Fruit fly (Drosophila melanogaster) whole organism, adult: ENCODE results near the gene CG12589.

ENCODE experiments used
- CG11617 ChIP-seq: fragments of 200-800 bp; sonication (Bioruptor generic); optimal IDR thresholded peaks from 2 replicates; lab custom pipeline; 2017; ENCODE audit warnings: mild to moderate bottlenecking, missing biosample characterization, missing genetic modification reagents, missing genetic modification characterization
- CG12768 ChIP-seq: fragments of 200-800 bp; sonication (Bioruptor generic); optimal IDR thresholded peaks from 2 replicates; lab custom pipeline; 2017; ENCODE audit warnings: missing biosample characterization, missing genetic modification characterization, mild to moderate bottlenecking, moderate library complexity, missing genetic modification reagents
- CG33017 ChIP-seq: fragments of 200-800 bp; sonication (Bioruptor generic); optimal IDR thresholded peaks from 2 replicates; lab custom pipeline; 2018; ENCODE audit warnings: missing biosample characterization, mild to moderate bottlenecking, missing genetic modification characterization, moderate library complexity
- CG5204 ChIP-seq: fragments of 200-800 bp; sonication (Bioruptor generic); optimal IDR thresholded peaks from 2 replicates; lab custom pipeline; 2016; ENCODE audit warnings: missing biosample characterization, missing genetic modification characterization
- CG7045 ChIP-seq: fragments of 200-800 bp; sonication (Bioruptor generic); optimal IDR thresholded peaks from 2 replicates; lab custom pipeline; 2017; ENCODE audit warnings: missing biosample characterization, mild to moderate bottlenecking, missing genetic modification characterization
- Crg-1 ChIP-seq: fragments of 200-800 bp; sonication (Bioruptor generic); optimal IDR thresholded peaks from 2 replicates; lab custom pipeline; 2016; ENCODE audit warnings: missing biosample characterization, missing genetic modification characterization
- Hr96 ChIP-seq: fragments of 200-800 bp; sonication (Bioruptor generic); optimal IDR thresholded peaks from 2 replicates; lab custom pipeline; 2016; ENCODE audit warnings: missing biosample characterization, missing genetic modification characterization
- kay ChIP-seq: fragments of 200-800 bp; sonication (Bioruptor generic); peaks from one replicate; lab custom pipeline; 2016; ENCODE audit warnings: missing biosample characterization, missing genetic modification characterization, borderline replicate concordance
- ovo ChIP-seq: fragments of 200-800 bp; sonication (Bioruptor generic); optimal IDR thresholded peaks from 2 replicates; lab custom pipeline; 2016; ENCODE audit warnings: missing biosample characterization, missing genetic modification characterization
- pad ChIP-seq: fragments of 200-800 bp; sonication (Bioruptor generic); optimal IDR thresholded peaks from 3 replicates; lab custom pipeline; 2017; ENCODE audit warnings: missing biosample characterization, missing genetic modification characterization, mild to moderate bottlenecking, moderate library complexity, missing genetic modification reagents

DNA sequence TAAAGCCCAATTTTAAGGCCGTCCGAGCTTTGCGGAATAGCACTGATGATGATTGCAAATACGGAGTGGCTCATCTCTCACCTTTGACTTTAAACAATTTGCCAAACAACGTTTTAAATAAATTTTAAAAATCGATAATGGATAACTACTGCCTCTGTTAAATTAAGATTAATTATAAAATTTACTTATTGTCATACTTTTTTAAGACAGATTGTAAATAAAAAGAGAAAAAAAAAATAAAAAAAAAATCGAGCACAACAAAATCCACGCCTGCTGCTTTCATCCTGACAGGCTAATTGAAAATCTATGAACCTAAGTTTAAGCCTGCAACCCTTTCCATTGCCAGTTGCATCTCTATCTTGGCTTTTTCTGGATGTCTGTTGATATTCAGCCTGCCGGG is at the start of gene CG12589:
- no peak for TF ChIP-seq pad
- TF ChIP-seq CG12768 (GFP tag; lab: Kevin White, UChicago) = no peak
- no peak for TF ChIP-seq CG11617
- TF ChIP-seq CG5204 (GFP tag; lab: Kevin White, UChicago) = no peak
- TF ChIP-seq Hr96 = no peak
- TF ChIP-seq ovo (GFP tag; lab: Kevin White, UChicago) = no peak
- no peak for TF ChIP-seq CG33017 (tag; lab: Kevin White, UChicago)
- TF ChIP-seq kay (GFP tag; lab: Kevin White, UChicago) = no peak
- TF ChIP-seq Crg-1 (GFP tag; lab: Kevin White, UChicago) = no peak
- TF ChIP-seq CG7045 = no peak
